Worm (Caenorhabditis elegans): ENCODE measurements around the gene shpk-1.
A peak's percentile ranks its signal among the peaks of the same experiment; 100 is the strongest.

The shpk-1 gene

DNA sequence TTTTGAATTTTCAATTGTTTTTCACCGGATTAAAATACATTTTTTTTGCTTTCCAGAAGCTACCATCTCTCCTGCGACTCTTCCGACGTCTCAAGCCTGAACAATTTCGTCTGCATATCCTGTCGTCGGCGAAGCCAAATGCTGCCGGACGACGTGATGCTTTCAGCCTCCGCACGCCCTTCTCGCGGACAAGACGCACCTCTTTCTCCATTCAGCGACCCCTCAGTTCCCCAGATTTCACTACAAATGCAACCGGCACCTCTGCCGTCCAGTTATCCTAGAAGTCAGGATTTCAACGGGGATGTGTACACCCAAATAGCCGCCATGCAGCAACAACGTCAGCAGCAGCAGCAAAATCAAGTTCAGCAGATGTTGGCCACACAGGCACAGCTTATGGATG is 36.5 kb downstream of the shpk-1 start:
- TF ChIP-seq alr-1 (tag; optimal IDR thresholded peaks at IDR 0.05; ENCODE audit: borderline replicate concordance), result peak; percentile 70
- TF ChIP-seq nhr-28 (tag; optimal IDR thresholded peaks at IDR 0.05), result no peak
- TF ChIP-seq irx-1 (tag; optimal IDR thresholded peaks at IDR 0.05), result no peak
- no peak for TF ChIP-seq aha-1 (tag; optimal IDR thresholded peaks at IDR 0.05)

DNA sequence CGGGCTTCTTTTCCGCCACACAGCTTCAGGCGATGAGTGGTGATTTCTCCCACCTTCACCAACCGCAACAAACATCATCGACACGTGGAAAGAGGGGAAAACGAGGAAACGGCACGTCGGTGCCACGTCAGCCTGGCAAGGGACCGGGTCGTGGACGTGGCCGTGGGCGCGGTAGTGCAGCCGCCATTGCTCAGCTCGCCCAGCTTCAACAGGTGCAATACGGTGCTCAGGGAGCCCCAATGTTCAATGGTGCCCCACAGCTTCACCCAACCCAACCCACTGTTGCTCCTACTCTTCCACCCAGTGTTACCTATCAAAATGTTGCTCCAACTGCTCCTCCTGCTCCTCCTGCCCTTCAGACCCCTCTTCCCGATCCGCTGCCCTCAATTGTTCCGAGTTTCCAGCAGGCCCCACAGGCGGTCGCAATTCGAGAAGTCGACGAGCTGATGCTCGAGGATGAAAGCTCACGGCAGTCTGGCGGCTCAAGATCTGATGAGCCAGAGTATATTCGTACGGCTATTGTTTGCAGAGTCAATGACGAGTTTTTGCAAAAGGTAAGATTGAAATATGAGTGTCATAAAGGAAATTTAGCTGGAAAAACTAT is 38.2 kb downstream of the shpk-1 start:
- TF ChIP-seq zag-1 (tag; optimal IDR thresholded peaks at IDR 0.05), result no peak
- TF ChIP-seq efl-1 (optimal IDR thresholded peaks at IDR 0.05), result no peak
- peak in 1 of 2 experiments; percentile 13 for TF ChIP-seq efl-1 (GFP tag; optimal IDR thresholded peaks at IDR 0.05 in 1 of 2)

DNA sequence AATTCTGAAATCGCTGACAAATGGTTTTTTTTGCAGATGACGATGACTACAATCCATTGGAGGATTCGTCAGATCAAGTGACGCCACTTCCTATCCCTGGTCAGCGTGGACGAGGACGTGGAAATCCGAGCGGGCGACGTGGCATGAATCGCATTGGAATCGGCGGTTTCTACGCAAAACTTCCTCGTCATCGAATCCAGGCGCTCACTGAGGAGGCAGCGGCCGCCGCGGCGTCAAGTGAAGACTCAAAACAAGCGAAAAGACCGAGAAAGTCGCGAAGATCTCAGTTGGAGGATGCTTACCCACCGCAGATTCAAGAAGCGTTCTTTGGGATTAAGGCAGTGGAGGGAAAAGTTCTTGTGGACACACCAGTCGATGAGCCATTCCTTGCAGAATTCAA is 40.7 kb downstream of the shpk-1 start:
- TF ChIP-seq nhr-237 (tag; optimal IDR thresholded peaks at IDR 0.05), result no peak

DNA sequence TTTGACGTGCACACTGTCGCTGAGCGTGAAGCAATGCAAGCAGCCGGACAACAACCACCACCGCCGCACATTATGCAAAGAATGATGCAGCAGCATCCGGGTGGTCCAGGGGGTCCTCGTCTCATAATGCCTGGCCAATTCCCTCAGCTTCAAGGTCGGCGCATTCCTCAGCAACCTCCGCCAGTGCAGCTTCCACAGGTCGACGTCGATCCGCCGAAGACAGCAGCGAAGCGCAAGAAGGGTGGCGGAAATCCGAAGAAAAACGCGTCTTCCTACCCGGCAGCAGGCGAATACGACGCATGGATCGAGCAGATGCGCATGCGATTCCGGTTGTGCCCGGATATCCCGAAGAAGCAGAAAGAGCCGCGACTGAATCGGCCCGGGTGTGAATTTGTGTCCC is 43.6 kb downstream of the shpk-1 start:
- TF ChIP-seq isw-1 (GFP tag; IDR thresholded peaks at IDR 0.05) (no peak), ceh-82 (tag; optimal IDR thresholded peaks at IDR 0.05) (no peak), ceh-8 (GFP tag; optimal IDR thresholded peaks at IDR 0.05) (peak; percentile 13), nhr-11 (tag; optimal IDR thresholded peaks at IDR 0.05) (no peak)

DNA sequence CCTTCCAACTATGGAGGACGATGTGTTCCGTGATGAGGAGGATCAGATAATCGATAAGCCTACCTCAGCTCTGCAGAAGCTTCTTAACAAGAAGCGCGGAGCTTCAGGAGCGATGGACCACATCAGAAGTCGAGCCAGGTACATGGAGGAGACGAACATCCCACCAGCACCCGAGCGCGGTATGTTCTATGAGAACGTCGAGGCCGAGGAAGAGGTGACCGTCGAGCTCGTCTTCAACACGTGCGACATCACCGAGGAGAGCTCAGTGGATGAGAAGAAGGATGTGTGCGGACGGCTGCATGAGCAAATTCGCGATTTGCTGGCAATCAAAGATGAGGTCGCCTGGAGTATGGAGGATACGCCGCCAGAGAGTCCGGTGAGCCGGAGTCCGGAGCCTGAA is 44.2 kb downstream of the shpk-1 start:
- TF ChIP-seq lin-15B (tag; optimal IDR thresholded peaks at IDR 0.05) (no peak), fos-1 (tag; optimal IDR thresholded peaks at IDR 0.05) (no peak), mab-9 (GFP tag; IDR thresholded peaks at IDR 0.05) (no peak), elt-3 (tag; optimal IDR thresholded peaks at IDR 0.05) (no peak), fkh-10 (GFP tag; optimal IDR thresholded peaks at IDR 0.05) (no peak), snu-23 (GFP tag; optimal IDR thresholded peaks at IDR 0.05) (no peak), blmp-1 (tag; optimal IDR thresholded peaks at IDR 0.05) (no peak), unc-62 (GFP tag; optimal IDR thresholded peaks at IDR 0.05) (no peak), hpl-2 (GFP tag; optimal IDR thresholded peaks at IDR 0.05) (no peak), tlp-1 (tag; optimal IDR thresholded peaks at IDR 0.05) (no peak), hlh-17 (GFP tag; optimal IDR thresholded peaks at IDR 0.05; ENCODE audit: borderline replicate concordance) (no peak), nhr-20 (tag; optimal IDR thresholded peaks at IDR 0.05) (no peak), fkh-4 (tag; optimal IDR thresholded peaks at IDR 0.05; ENCODE audit: borderline replicate concordance) (no peak), efl-3 (GFP tag; optimal IDR thresholded peaks at IDR 0.05) (no peak), ceh-88 (GFP tag; IDR thresholded peaks at IDR 0.05) (no peak)

DNA sequence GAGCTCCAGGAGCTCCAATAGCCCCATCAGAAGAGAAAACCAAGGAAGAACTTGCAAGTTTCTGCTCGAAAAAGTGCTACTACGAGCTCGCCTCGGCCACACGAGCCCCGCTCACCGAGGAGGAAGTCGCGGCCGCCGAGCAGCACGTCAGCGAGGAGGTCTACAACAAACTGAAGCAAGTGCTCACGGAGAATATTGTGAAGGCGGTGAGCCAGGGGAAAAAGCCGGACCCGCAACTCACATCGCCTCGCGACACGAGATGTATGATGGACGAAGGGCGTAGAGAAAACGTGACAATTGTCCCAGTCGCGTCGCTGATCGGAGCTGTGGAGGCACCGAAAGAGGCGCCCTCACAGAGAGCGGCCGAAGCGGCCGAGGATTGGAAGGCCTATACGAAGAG is 44.9 kb downstream of the shpk-1 start:
- TF ChIP-seq dpl-1 (GFP tag; optimal IDR thresholded peaks at IDR 0.05) (no peak), snu-23 (GFP tag; optimal IDR thresholded peaks at IDR 0.05) (no peak), isw-1 (GFP tag; IDR thresholded peaks at IDR 0.05) (no peak), fos-1 (tag; optimal IDR thresholded peaks at IDR 0.05) (no peak), ztf-11 (tag; optimal IDR thresholded peaks at IDR 0.05) (no peak), sox-4 (tag; optimal IDR thresholded peaks at IDR 0.05) (no peak), mef-2 (tag; optimal IDR thresholded peaks at IDR 0.05) (no peak), unc-98 (GFP tag; IDR thresholded peaks at IDR 0.05) (no peak), mep-1 (tag; optimal IDR thresholded peaks at IDR 0.05) (no peak), ceh-90 (tag; optimal IDR thresholded peaks at IDR 0.05) (no peak), aha-1 (tag; optimal IDR thresholded peaks at IDR 0.05) (no peak), Y116A8C.19 (tag; optimal IDR thresholded peaks at IDR 0.05; ENCODE audit: borderline replicate concordance) (no peak), fkh-10 (GFP tag; optimal IDR thresholded peaks at IDR 0.05) (no peak), vab-15 (tag; optimal IDR thresholded peaks at IDR 0.05) (no peak), nhr-71 (tag; optimal IDR thresholded peaks at IDR 0.05) (no peak), jun-1 (tag; optimal IDR thresholded peaks at IDR 0.05) (no peak), C34B4.2 (tag; optimal IDR thresholded peaks at IDR 0.05) (no peak), fkh-8 (tag; optimal IDR thresholded peaks at IDR 0.05) (no peak), tbx-2 (tag; optimal IDR thresholded peaks at IDR 0.05) (no peak), zip-4 (GFP tag; optimal IDR thresholded peaks at IDR 0.05) (no peak)
